Fruit fly (Drosophila melanogaster): ENCODE measurements around the gene Gnpnat.

Gnpnat gene

DNA sequence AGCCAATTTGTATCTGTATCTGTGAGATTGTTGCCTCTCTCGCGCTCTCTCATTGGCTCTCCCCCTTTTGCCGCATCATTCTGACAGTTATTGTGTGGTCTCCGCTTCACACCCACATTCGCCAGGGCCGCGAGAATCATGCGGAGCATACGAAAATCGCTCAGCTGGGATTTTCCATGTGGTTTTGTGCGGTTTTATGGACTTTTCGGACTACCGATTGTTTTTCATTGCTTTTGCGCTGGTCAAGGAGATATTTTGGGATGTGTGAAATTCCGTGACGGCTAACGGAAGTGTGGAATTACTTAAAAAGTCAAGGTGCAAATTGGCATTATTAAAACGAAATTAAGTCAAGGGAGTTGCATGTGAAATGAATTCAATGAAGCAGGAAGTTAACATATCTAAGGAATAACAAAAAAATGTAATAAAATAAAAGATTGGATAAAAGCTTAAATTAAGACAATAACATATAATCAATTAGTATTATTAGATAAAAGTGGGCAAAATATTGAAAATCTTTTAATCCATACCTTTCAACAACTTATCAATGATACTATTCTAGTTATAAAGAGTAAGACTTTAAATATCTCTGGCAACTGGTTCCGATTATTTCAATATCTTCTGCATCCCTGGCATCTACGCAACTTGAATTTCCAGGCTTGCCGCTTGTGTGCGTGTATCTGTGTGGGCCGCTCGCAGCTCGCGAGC is 34.2 kb downstream of the Gnpnat start (continued):
- TF ChIP-seq pita (GFP tag; optimal IDR thresholded peaks at IDR 0.05) = no peak
- no peak for TF ChIP-seq sim (GFP tag; IDR thresholded peaks at IDR 0.05)
- TF ChIP-seq CG7556 (GFP tag; optimal IDR thresholded peaks at IDR 0.05) = peak; percentile 69
- no peak; the same call in 2 of the 3 replicates for TF ChIP-seq croc (GFP tag; conservative IDR thresholded peaks at IDR 0.05)
- no peak for TF ChIP-seq CG6813 (GFP tag; optimal IDR thresholded peaks at IDR 0.05)
- TF ChIP-seq Chrac-16 (GFP tag; optimal IDR thresholded peaks at IDR 0.05) = peak; percentile 14
- TF ChIP-seq sens (GFP tag) = peak; percentile 91
- no peak for TF ChIP-seq CG10209 (GFP tag; optimal IDR thresholded peaks at IDR 0.05)
- no peak for TF ChIP-seq CG32767 (GFP tag; IDR thresholded peaks at IDR 0.05)
- TF ChIP-seq Bdp1 (GFP tag; optimal IDR thresholded peaks at IDR 0.05) = no peak
- TF ChIP-seq cad (GFP tag; optimal IDR thresholded peaks at IDR 0.05) = peak; percentile 12
- TF ChIP-seq sug (tag; optimal IDR thresholded peaks at IDR 0.05) = no peak
- no peak for TF ChIP-seq sima (GFP tag; optimal IDR thresholded peaks at IDR 0.05)
- TF ChIP-seq br (optimal IDR thresholded peaks at IDR 0.05) = no peak
- TF ChIP-seq CG7839 (tag; optimal IDR thresholded peaks at IDR 0.05) = peak; percentile 45
- no peak for TF ChIP-seq ap (GFP tag; IDR thresholded peaks at IDR 0.05)
- no peak for TF ChIP-seq CG14965 (GFP tag; optimal IDR thresholded peaks at IDR 0.05; ENCODE audit: borderline replicate concordance)
- peak; percentile 63 for TF ChIP-seq gem (tag; optimal IDR thresholded peaks at IDR 0.05)
- TF ChIP-seq H15 (GFP tag; IDR thresholded peaks at IDR 0.05) = no peak
- TF ChIP-seq Side (GFP tag; optimal IDR thresholded peaks at IDR 0.05) = no peak
- no peak for TF ChIP-seq CG10462 (GFP tag; optimal IDR thresholded peaks at IDR 0.05)
- TF ChIP-seq CG1024 (GFP tag; IDR thresholded peaks at IDR 0.05) = no peak
- no peak for TF ChIP-seq CG6765 (GFP tag; optimal IDR thresholded peaks at IDR 0.05)
- no peak for TF ChIP-seq schlank (tag; optimal IDR thresholded peaks at IDR 0.05)
- no peak for TF ChIP-seq wdn (GFP tag; IDR thresholded peaks at IDR 0.05)
- TF ChIP-seq dm (GFP tag; optimal IDR thresholded peaks at IDR 0.05) = no peak
- peak; percentile 98 for TF ChIP-seq CG15514 (GFP tag; optimal IDR thresholded peaks at IDR 0.05)
- peak in 1 of 3 experiments; percentile 69 for TF ChIP-seq lola (GFP tag; optimal IDR thresholded peaks at IDR 0.05)
- no peak for TF ChIP-seq CG11093 (GFP tag; IDR thresholded peaks at IDR 0.05)
- TF ChIP-seq CG7271 (tag; optimal IDR thresholded peaks at IDR 0.05) = no peak
- TF ChIP-seq Eip74EF (GFP tag; optimal IDR thresholded peaks at IDR 0.05) = no peak
- no peak for TF ChIP-seq chif (GFP tag; optimal IDR thresholded peaks at IDR 0.05)
- TF ChIP-seq mam (GFP tag; optimal IDR thresholded peaks at IDR 0.05) = peak; percentile 2
- no peak for TF ChIP-seq MBD-R2 (GFP tag; IDR thresholded peaks at IDR 0.05)
- TF ChIP-seq CG32772 (GFP tag; IDR thresholded peaks at IDR 0.05) = no peak
- TF ChIP-seq zen (tag; optimal IDR thresholded peaks at IDR 0.05) = no peak
- no peak for TF ChIP-seq salm (tag; optimal IDR thresholded peaks at IDR 0.05)
- no peak for TF ChIP-seq HHEX (GFP tag; optimal IDR thresholded peaks at IDR 0.05)
- TF ChIP-seq zfh1 (GFP tag; IDR thresholded peaks at IDR 0.05) = peak; percentile 32; the same call in 1 of the 3 replicates
- no peak for TF ChIP-seq chm (GFP tag; IDR thresholded peaks at IDR 0.05)
- no peak for TF ChIP-seq CG4404 (GFP tag; IDR thresholded peaks at IDR 0.05)
- no peak for TF ChIP-seq CG7357 (GFP tag; IDR thresholded peaks at IDR 0.05)
- TF ChIP-seq crp (GFP tag; optimal IDR thresholded peaks at IDR 0.05) = peak in 1 of 2 experiments; percentile 50
- no peak for TF ChIP-seq stwl (tag; optimal IDR thresholded peaks at IDR 0.05)
- no peak for TF ChIP-seq C15 (GFP tag; IDR thresholded peaks at IDR 0.05)
- TF ChIP-seq vnd (GFP tag; IDR thresholded peaks at IDR 0.05; ENCODE audit: partially characterized antibody) = 0 out of 3 replicates have a peak, but pooled peaks have one; percentile 21
- peak; percentile 13 for TF ChIP-seq ind (GFP tag; optimal IDR thresholded peaks at IDR 0.05)
- TF ChIP-seq CG13296 (GFP tag; optimal IDR thresholded peaks at IDR 0.05) = no peak
- TF ChIP-seq CG10959 (GFP tag; IDR thresholded peaks at IDR 0.05) = no peak
- no peak for TF ChIP-seq CrebB (tag; optimal IDR thresholded peaks at IDR 0.05)
